Worm (Caenorhabditis elegans): ENCODE data around the gene M01D1.12.
A peak's percentile ranks its signal among the peaks of the same experiment; 100 is the strongest.

The M01D1.12 gene

ce11 chrII:1071432-1071831 is 44.7 kb downstream of the M01D1.12 start:
- TF ChIP-seq lsy-2 (tag; optimal IDR thresholded peaks at IDR 0.05): peak; percentile 61
- no peak for TF ChIP-seq ces-1 (GFP tag; optimal IDR thresholded peaks at IDR 0.05)
- no peak for TF ChIP-seq nhr-28 (tag; optimal IDR thresholded peaks at IDR 0.05)

ce11 chrII:1072106-1072505 is 45.3 kb downstream of the M01D1.12 start, which contains the start of gene K02E7.4:
TSS of gene K02E7.4 (plus strand) at chrII:1072406.
- TF ChIP-seq mab-5 (tag; optimal IDR thresholded peaks at IDR 0.05): no peak
- TF ChIP-seq hlh-1 (tag; optimal IDR thresholded peaks at IDR 0.05): no peak
- no peak for TF ChIP-seq nhr-76 (tag; optimal IDR thresholded peaks at IDR 0.05)
- TF ChIP-seq unc-120 (tag; optimal IDR thresholded peaks at IDR 0.05; ENCODE audit: poor library complexity, severe bottlenecking): no peak
- no peak for TF ChIP-seq tbx-8 (GFP tag; optimal IDR thresholded peaks at IDR 0.05)
- TF ChIP-seq nhr-2 (tag; optimal IDR thresholded peaks at IDR 0.05): no peak
- no peak for TF ChIP-seq lsy-2 (tag; optimal IDR thresholded peaks at IDR 0.05)
- no peak for TF ChIP-seq elt-1 (tag; optimal IDR thresholded peaks at IDR 0.05; ENCODE audit: borderline replicate concordance, insufficient read depth)
- no peak for TF ChIP-seq ceh-39 (tag; optimal IDR thresholded peaks at IDR 0.05)
- no peak for TF ChIP-seq drap-1 (GFP tag; optimal IDR thresholded peaks at IDR 0.05)
- no peak for TF ChIP-seq unc-39 (tag; optimal IDR thresholded peaks at IDR 0.05)
- TF ChIP-seq lin-32 (GFP tag; optimal IDR thresholded peaks at IDR 0.05): no peak

ce11 chrII:1075424-1075823 is 48.7 kb downstream of the M01D1.12 start, which contains the start of gene K02E7.11:
TSS of gene K02E7.11 (minus strand) at chrII:1075524.
- TF ChIP-seq hlh-1 (tag; optimal IDR thresholded peaks at IDR 0.05) (no peak), ceh-83 (GFP tag; optimal IDR thresholded peaks at IDR 0.05) (no peak), nhr-28 (tag; optimal IDR thresholded peaks at IDR 0.05) (no peak), flh-1 (GFP tag; optimal IDR thresholded peaks at IDR 0.05) (no peak), ceh-43 (GFP tag; optimal IDR thresholded peaks at IDR 0.05) (no peak), sem-2 (GFP tag; optimal IDR thresholded peaks at IDR 0.05) (no peak), tbx-8 (GFP tag; optimal IDR thresholded peaks at IDR 0.05) (no peak), unc-120 (tag; optimal IDR thresholded peaks at IDR 0.05; ENCODE audit: poor library complexity, severe bottlenecking) (no peak), snpc-4 (tag; optimal IDR thresholded peaks at IDR 0.05) (no peak), nhr-12 (tag; optimal IDR thresholded peaks at IDR 0.05) (no peak), blmp-1 (tag; optimal IDR thresholded peaks at IDR 0.05) (no peak), nhr-237 (tag; optimal IDR thresholded peaks at IDR 0.05) (no peak), ces-1 (GFP tag; optimal IDR thresholded peaks at IDR 0.05) (no peak)

Data from whole organism, mixed stage, embryonic.